Worm (Caenorhabditis elegans) whole organism, young adult: ENCODE results near the gene coq-2.
A peak's percentile ranks its signal among the peaks of the same experiment; 100 is the strongest.

ENCODE experiments used
- B0035.1 ChIP-seq: sonication (generic microtip); optimal IDR thresholded peaks from 2 replicates; lab custom pipeline; 2016; ENCODE audit warnings: missing genetic modification characterization, mild to moderate bottlenecking, missing compliant biosample characterization, missing genotype, missing genetic modification reagents
- F49E8.2 ChIP-seq: sonication (generic microtip); optimal IDR thresholded peaks from 3 replicates; lab custom pipeline; 2017; ENCODE audit warnings: missing genetic modification characterization, mild to moderate bottlenecking, missing compliant biosample characterization, antibody characterized with exemption, moderate library complexity; ENCODE audit not compliant: insufficient read depth
- F57C9.4 ChIP-seq: sonication (generic microtip); optimal IDR thresholded peaks from 2 replicates; lab custom pipeline; 2017; ENCODE audit warnings: mild to moderate bottlenecking, missing genetic modification characterization, missing compliant biosample characterization
- K11D2.4 ChIP-seq: fragments of 200-800 bp; sonication (Bioruptor generic); IDR thresholded peaks from 2 replicates; pipeline ENCODE4 v1.3.6; 2022; ENCODE audit warnings: missing genetic modification reagents, missing genetic modification characterization, missing compliant biosample characterization
- K12H6.12 ChIP-seq: fragments of 200-800 bp; sonication (Bioruptor generic); optimal IDR thresholded peaks from 2 replicates; lab custom pipeline; 2018; ENCODE audit warnings: mild to moderate bottlenecking, missing genetic modification characterization, missing compliant biosample characterization
- T26A5.8 ChIP-seq: sonication (generic microtip); optimal IDR thresholded peaks from 2 replicates; lab custom pipeline; 2016; ENCODE audit warnings: missing genetic modification characterization, missing compliant biosample characterization
- Y53F4B.3 ChIP-seq: fragments of 200-800 bp; sonication (Bioruptor generic); IDR thresholded peaks from 2 replicates; pipeline ENCODE4 v1.3.6; 2022; ENCODE audit warnings: missing genetic modification reagents, missing genetic modification characterization, missing compliant biosample characterization
- Y56A3A.18 ChIP-seq: fragments of 200-800 bp; sonication (Bioruptor generic); IDR thresholded peaks from 2 replicates; pipeline ENCODE4 v1.3.6; 2022; ENCODE audit warnings: missing genetic modification reagents, missing genetic modification characterization, missing compliant biosample characterization
- Y79H2A.3 ChIP-seq: fragments of 200-800 bp; sonication (Bioruptor generic); conservative IDR thresholded peaks from 2 replicates; pipeline ENCODE4 v1.3.6; 2022; ENCODE audit warnings: missing genetic modification reagents, missing genetic modification characterization, missing compliant biosample characterization
- ZK185.1 ChIP-seq: sonication (generic microtip); optimal IDR thresholded peaks from 2 replicates; lab custom pipeline; 2016; ENCODE audit warnings: mild to moderate bottlenecking, missing genetic modification characterization, missing compliant biosample characterization; ENCODE audit not compliant: poor library complexity, severe bottlenecking
- aptf-2 ChIP-seq: fragments of 200-800 bp; sonication (Bioruptor generic); conservative IDR thresholded peaks from 2 replicates; pipeline ENCODE4 v1.3.6; 2022; ENCODE audit warnings: missing genetic modification reagents, missing genetic modification characterization, missing compliant biosample characterization
- atf-7 ChIP-seq: sonication (generic microtip); optimal IDR thresholded peaks from 2 replicates; lab custom pipeline; 2017; ENCODE audit warnings: mild to moderate bottlenecking, missing genetic modification characterization, missing compliant biosample characterization
- cebp-1 ChIP-seq, 2 experiments: fragments of 200-800 bp in 1 of 2; sonication (Bioruptor generic) in 1 of 2; sonication (generic microtip) in 1 of 2; IDR thresholded peaks in 1 of 2; optimal IDR thresholded peaks in 1 of 2; 2 replicates each; pipeline versions ENCODE4 v1.3.6 to Lab custom; 2017 to 2022; ENCODE audit warnings: missing compliant biosample characterization in 2 of 2, missing genetic modification characterization in 2 of 2, mild to moderate bottlenecking in 1 of 2, missing genetic modification reagents in 1 of 2, moderate library complexity in 1 of 2
- ceh-100 ChIP-seq: fragments of 200-800 bp; sonication (Bioruptor generic); IDR thresholded peaks from 2 replicates; pipeline ENCODE4 v1.3.6; 2022; ENCODE audit warnings: missing genetic modification reagents, missing genetic modification characterization, missing compliant biosample characterization
- chd-7 ChIP-seq: sonication (generic microtip); optimal IDR thresholded peaks from 2 replicates; lab custom pipeline; 2016; ENCODE audit warnings: mild to moderate bottlenecking, missing genetic modification characterization, moderate library complexity, missing compliant biosample characterization
- die-1 ChIP-seq: sonication (generic microtip); optimal IDR thresholded peaks from 2 replicates; lab custom pipeline; 2016; ENCODE audit warnings: missing genotype, mild to moderate bottlenecking, missing genetic modification characterization, missing compliant biosample characterization
- egl-18 ChIP-seq: fragments of 200-800 bp; sonication (Bioruptor generic); IDR thresholded peaks from 2 replicates; pipeline ENCODE4 v1.3.6; 2022; ENCODE audit warnings: missing genetic modification reagents, missing genetic modification characterization, missing compliant biosample characterization
- egl-44 ChIP-seq: fragments of 200-800 bp; sonication (Bioruptor generic); IDR thresholded peaks from 2 replicates; pipeline ENCODE4 v1.3.6; 2022; ENCODE audit warnings: missing genetic modification reagents, missing genetic modification characterization, missing compliant biosample characterization
- ets-4 ChIP-seq: fragments of 200-800 bp; sonication (Bioruptor generic); optimal IDR thresholded peaks from 2 replicates; lab custom pipeline; 2018; ENCODE audit warnings: mild to moderate bottlenecking, missing genetic modification characterization, missing compliant biosample characterization
- hmg-1.2 ChIP-seq: fragments of 200-800 bp; sonication (Bioruptor generic); IDR thresholded peaks from 2 replicates; pipeline ENCODE4 v1.3.6; 2022; ENCODE audit warnings: missing genetic modification reagents, missing genetic modification characterization, missing compliant biosample characterization
- hrde-1 ChIP-seq: sonication (generic microtip); optimal IDR thresholded peaks from 2 replicates; lab custom pipeline; 2016; ENCODE audit warnings: missing genetic modification characterization, mild to moderate bottlenecking, missing compliant biosample characterization, moderate library complexity, missing genotype, missing genetic modification reagents, borderline replicate concordance
- lag-1 ChIP-seq: fragments of 200-800 bp; sonication (Bioruptor generic); IDR thresholded peaks from 2 replicates; pipeline ENCODE4 v1.3.6; 2022; ENCODE audit warnings: missing genetic modification reagents, missing genetic modification characterization, missing compliant biosample characterization
- lin-35 ChIP-seq, 3 experiments: fragments of 150-350 bp in 2 of 3; sonication (generic microtip) in 1 of 3; optimal IDR thresholded peaks; 2 replicates each; lab custom pipeline; 2014 to 2018; ENCODE audit warnings: missing biosample characterization in 3 of 3, missing genetic modification characterization in 3 of 3, missing genetic modification reagents in 3 of 3
- lin-40 ChIP-seq: sonication (generic microtip); optimal IDR thresholded peaks from 2 replicates; lab custom pipeline; 2016; ENCODE audit warnings: missing genetic modification characterization, mild to moderate bottlenecking, missing compliant biosample characterization, missing genotype, missing genetic modification reagents
- madf-3 ChIP-seq: fragments of 200-800 bp; sonication (Bioruptor generic); IDR thresholded peaks from 2 replicates; pipeline ENCODE4 v1.3.6; 2022; ENCODE audit warnings: missing genetic modification reagents, missing genetic modification characterization, missing compliant biosample characterization
- madf-8 ChIP-seq: fragments of 200-800 bp; sonication (Bioruptor generic); conservative IDR thresholded peaks from 2 replicates; pipeline ENCODE4 v1.3.6; 2022; ENCODE audit warnings: missing genetic modification reagents, missing genetic modification characterization, missing compliant biosample characterization
- mcd-1 ChIP-seq: fragments of 200-800 bp; sonication (Bioruptor generic); IDR thresholded peaks from 2 replicates; pipeline ENCODE4 v1.3.6; 2022; ENCODE audit warnings: missing genetic modification reagents, missing genetic modification characterization, missing compliant biosample characterization
- nfyb-1 ChIP-seq: fragments of 200-800 bp; sonication (Bioruptor generic); IDR thresholded peaks from 2 replicates; pipeline ENCODE4 v1.3.6; 2022; ENCODE audit warnings: missing genetic modification reagents, missing genetic modification characterization, missing compliant biosample characterization
- nhr-120 ChIP-seq: fragments of 200-800 bp; sonication (Bioruptor generic); IDR thresholded peaks from 2 replicates; pipeline ENCODE4 v1.3.6; 2022; ENCODE audit warnings: missing genetic modification characterization, missing compliant biosample characterization
- nhr-80 ChIP-seq: sonication (generic microtip); optimal IDR thresholded peaks from 2 replicates; lab custom pipeline; 2016; ENCODE audit warnings: missing genetic modification characterization, missing compliant biosample characterization
- pbrm-1 ChIP-seq: fragments of 200-800 bp; sonication (Bioruptor generic); IDR thresholded peaks from 2 replicates; pipeline ENCODE4 v1.3.6; 2022; ENCODE audit warnings: missing genetic modification reagents, missing genetic modification characterization, missing compliant biosample characterization
- pha-4 ChIP-seq: fragments of 150-350 bp; sonication (generic microtip); optimal IDR thresholded peaks from 2 replicates; lab custom pipeline; 2014; ENCODE audit warnings: missing biosample characterization, missing genetic modification reagents, missing genetic modification characterization
- sea-2 ChIP-seq: fragments of 200-800 bp; sonication (Bioruptor generic); IDR thresholded peaks from 2 replicates; pipeline ENCODE4 v1.3.6; 2022; ENCODE audit warnings: missing genetic modification characterization, missing compliant biosample characterization
- snpc-1.1 ChIP-seq: sonication (generic microtip); optimal IDR thresholded peaks from 2 replicates; lab custom pipeline; 2017; ENCODE audit warnings: missing genetic modification characterization, mild to moderate bottlenecking, missing compliant biosample characterization, antibody characterized with exemption, moderate library complexity, missing genotype, missing genetic modification reagents; ENCODE audit not compliant: insufficient read depth
- snpc-4 ChIP-seq, 5 experiments: fragments of 150-350 bp in 1 of 5; sonication (generic microtip) in 4 of 5; optimal IDR thresholded peaks; 2 replicates each; lab custom pipeline; 2014 to 2018; ENCODE audit warnings: missing genetic modification characterization in 5 of 5, missing biosample characterization in 3 of 5, antibody characterized with exemption in 2 of 5, mild to moderate bottlenecking in 2 of 5, missing compliant biosample characterization in 2 of 5, missing genotype in 2 of 5, moderate library complexity in 2 of 5, missing genetic modification reagents in 1 of 5
- somi-1 ChIP-seq: fragments of 200-800 bp; sonication (Bioruptor generic); optimal IDR thresholded peaks from 2 replicates; lab custom pipeline; 2018; ENCODE audit warnings: mild to moderate bottlenecking, missing genetic modification characterization, missing compliant biosample characterization
- ztf-26 ChIP-seq: sonication (generic microtip); optimal IDR thresholded peaks from 2 replicates; lab custom pipeline; 2017; ENCODE audit warnings: missing genetic modification characterization, missing compliant biosample characterization
- ztf-3 ChIP-seq: fragments of 200-800 bp; sonication (Bioruptor generic); optimal IDR thresholded peaks from 2 replicates; lab custom pipeline; 2018; ENCODE audit warnings: mild to moderate bottlenecking, missing genetic modification characterization, missing compliant biosample characterization

Gene coq-2

DNA sequence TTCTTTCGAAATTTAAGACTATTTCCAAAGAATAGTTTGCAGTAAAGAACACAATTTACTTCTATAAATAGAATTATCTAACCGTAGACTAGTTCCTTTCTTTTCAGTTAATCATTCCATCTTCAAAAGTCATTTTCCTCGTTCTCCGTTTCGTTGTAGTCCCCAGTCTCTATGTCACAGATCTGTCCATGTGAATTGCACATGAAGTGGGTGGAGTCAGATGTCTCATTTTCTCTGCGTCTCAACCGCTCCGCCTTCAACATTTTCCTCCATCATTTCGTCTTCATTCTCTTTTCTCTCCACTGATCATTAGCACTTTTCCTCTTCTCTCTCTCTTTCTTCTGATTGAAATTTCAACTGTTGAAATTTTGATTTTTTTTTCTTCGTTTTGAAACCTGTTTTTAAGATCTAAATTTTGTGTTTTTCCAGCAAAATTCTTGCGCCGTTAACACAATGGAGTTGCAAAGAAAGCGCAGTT, 38.1 kb upstream of the coq-2 start, which contains the start of gene T07E3.4:
TSS of gene T07E3.4 (plus strand) at position 428 of the 478 bp plus-strand sequence.
- TF ChIP-seq aptf-2 (no peak), somi-1 (GFP tag; lab: Kevin White, UChicago) (peak; percentile 78), madf-8 (GFP tag; lab: Robert Waterston, UW) (no peak), sea-2 (GFP tag; lab: Robert Waterston, UW) (no peak), Y53F4B.3 (GFP tag; lab: Robert Waterston, UW) (no peak), K12H6.12 (tag; lab: Kevin White, UChicago) (peak; percentile 28), chd-7 (tag; lab: Kevin White, UChicago) (peak; percentile 13), B0035.1 (tag; lab: Kevin White, UChicago) (no peak), ZK185.1 (peak; percentile 51), pha-4 (tag; lab: Kevin White, UChicago) (peak; percentile 45), egl-18 (GFP tag; lab: Robert Waterston, UW) (no peak), die-1 (tag; lab: Kevin White, UChicago) (peak; percentile 0), K11D2.4 (GFP tag; lab: Robert Waterston, UW) (0 out of 2 replicates have a peak, but pooled peaks have one; percentile 65), nhr-120 (GFP tag; lab: Robert Waterston, UW) (no peak), egl-44 (no peak), F57C9.4 (tag; lab: Kevin White, UChicago) (no peak), pbrm-1 (GFP tag; lab: Robert Waterston, UW) (no peak), cebp-1 (GFP tag; IDR thresholded peaks at IDR 0.05; lab: Robert Waterston, UW) (no peak), cebp-1 (tag; optimal IDR thresholded peaks at IDR 0.05; lab: Kevin White, UChicago) (peak; percentile 68), T26A5.8 (tag; lab: Kevin White, UChicago) (no peak), madf-3 (no peak), ets-4 (GFP tag; lab: Kevin White, UChicago) (no peak), ceh-100 (GFP tag; lab: Robert Waterston, UW) (no peak), F49E8.2 (no peak), hmg-1.2 (GFP tag; lab: Robert Waterston, UW) (peak; percentile 78), lag-1 (GFP tag; lab: Robert Waterston, UW) (no peak), lin-35 (GFP tag; optimal IDR thresholded peaks at IDR 0.05; lab: Kevin White, UChicago) (peak in 1 of 3 experiments; percentile 41), Y79H2A.3 (GFP tag; lab: Robert Waterston, UW) (no peak), lin-40 (tag; lab: Kevin White, UChicago) (peak; percentile 80), hrde-1 (tag; lab: Kevin White, UChicago) (no peak), snpc-4 (GFP tag; optimal IDR thresholded peaks at IDR 0.05; lab: Kevin White, UChicago) (no peak), snpc-4 (tag; optimal IDR thresholded peaks at IDR 0.05; lab: Kevin White, UChicago) (peak in 1 of 4 experiments; percentile 15), Y56A3A.18 (GFP tag; lab: Robert Waterston, UW) (no peak), nhr-80 (tag; lab: Kevin White, UChicago) (peak; percentile 35), mcd-1 (GFP tag; lab: Robert Waterston, UW) (peak; percentile 36; the same call in 1 of the 2 replicates), ztf-26 (tag; lab: Kevin White, UChicago) (peak; percentile 60), ztf-3 (GFP tag; lab: Kevin White, UChicago) (no peak), atf-7 (tag; lab: Kevin White, UChicago) (peak; percentile 38), snpc-1.1 (tag; lab: Kevin White, UChicago) (no peak), nfyb-1 (peak; percentile 33; the same call in 1 of the 2 replicates)
- TF ChIP-seq, all 124 proteins: peak for 17
